Worm (Caenorhabditis elegans) whole organism, early embryonic: ENCODE results near the gene str-33.

Experiments
- B0310.2 ChIP-seq: sonication (generic microtip); optimal IDR thresholded peaks from 2 replicates; lab custom pipeline; 2016; ENCODE audit warnings: mild to moderate bottlenecking, missing genetic modification characterization, missing compliant biosample characterization
- F13C5.2 ChIP-seq: sonication (generic microtip); optimal IDR thresholded peaks from 2 replicates; lab custom pipeline; 2017; ENCODE audit warnings: mild to moderate bottlenecking, missing genetic modification characterization, inconsistent platforms, missing compliant biosample characterization
- aly-1 ChIP-seq: sonication (generic microtip); optimal IDR thresholded peaks from 2 replicates; lab custom pipeline; 2016; ENCODE audit warnings: missing genetic modification characterization, missing compliant biosample characterization
- ama-1 ChIP-seq: fragments of 150-350 bp; optimal IDR thresholded peaks from 2 replicates; lab custom pipeline; 2014
- ceh-13 ChIP-seq: fragments of 200-800 bp; sonication (Bioruptor generic); optimal IDR thresholded peaks from 2 replicates; lab custom pipeline; 2018; ENCODE audit warnings: mild to moderate bottlenecking, missing genetic modification characterization, missing compliant biosample characterization
- ceh-36 ChIP-seq: sonication (generic microtip); optimal IDR thresholded peaks from 2 replicates; lab custom pipeline; 2016; ENCODE audit warnings: missing genetic modification characterization, inconsistent platforms, missing compliant biosample characterization
- ets-7 ChIP-seq: sonication (generic microtip); optimal IDR thresholded peaks from 2 replicates; lab custom pipeline; 2016; ENCODE audit warnings: missing genotype, missing genetic modification characterization, missing compliant biosample characterization
- flt-1 ChIP-seq: fragments of 200-800 bp; sonication (Bioruptor generic); IDR thresholded peaks from 2 replicates; pipeline ENCODE4 v1.3.6; 2022; ENCODE audit warnings: missing genetic modification characterization, missing compliant biosample characterization
- hmbx-1 ChIP-seq: sonication (generic microtip); optimal IDR thresholded peaks from 2 replicates; lab custom pipeline; 2016; ENCODE audit warnings: mild to moderate bottlenecking, missing genetic modification characterization, missing compliant biosample characterization
- hmg-4 ChIP-seq: fragments of 200-800 bp; sonication (Bioruptor generic); optimal IDR thresholded peaks from 2 replicates; lab custom pipeline; 2018; ENCODE audit warnings: mild to moderate bottlenecking, missing genetic modification characterization, missing compliant biosample characterization
- hnd-1 ChIP-seq: sonication (generic microtip); optimal IDR thresholded peaks from 2 replicates; lab custom pipeline; 2016; ENCODE audit warnings: missing genetic modification characterization, missing compliant biosample characterization
- pes-1 ChIP-seq: fragments of 200-800 bp; sonication (Bioruptor generic); IDR thresholded peaks from 2 replicates; pipeline ENCODE4 v1.3.6; 2022; ENCODE audit warnings: missing genetic modification reagents, missing genetic modification characterization, missing compliant biosample characterization
- scrt-1 ChIP-seq: fragments of 200-800 bp; sonication (Bioruptor generic); IDR thresholded peaks from 2 replicates; pipeline ENCODE4 v1.3.6; 2022; ENCODE audit warnings: missing genetic modification characterization, missing compliant biosample characterization
- sea-1 ChIP-seq: fragments of 200-800 bp; sonication (Bioruptor generic); conservative IDR thresholded peaks from 2 replicates; pipeline ENCODE4 v1.3.6; 2022; ENCODE audit warnings: missing genetic modification characterization, missing compliant biosample characterization
- tbx-11 ChIP-seq: fragments of 200-800 bp; sonication (Bioruptor generic); IDR thresholded peaks from 2 replicates; pipeline ENCODE4 v1.3.6; 2022; ENCODE audit warnings: missing genetic modification characterization, missing compliant biosample characterization
- tbx-37 ChIP-seq: fragments of 200-800 bp; sonication (Bioruptor generic); conservative IDR thresholded peaks from 2 replicates; pipeline ENCODE4 v1.3.6; 2022; ENCODE audit warnings: missing genetic modification reagents, missing genetic modification characterization, missing compliant biosample characterization
- tra-4 ChIP-seq: sonication (generic microtip); optimal IDR thresholded peaks from 2 replicates; lab custom pipeline; 2017; ENCODE audit warnings: missing genetic modification characterization, missing compliant biosample characterization

Gene str-33

DNA sequence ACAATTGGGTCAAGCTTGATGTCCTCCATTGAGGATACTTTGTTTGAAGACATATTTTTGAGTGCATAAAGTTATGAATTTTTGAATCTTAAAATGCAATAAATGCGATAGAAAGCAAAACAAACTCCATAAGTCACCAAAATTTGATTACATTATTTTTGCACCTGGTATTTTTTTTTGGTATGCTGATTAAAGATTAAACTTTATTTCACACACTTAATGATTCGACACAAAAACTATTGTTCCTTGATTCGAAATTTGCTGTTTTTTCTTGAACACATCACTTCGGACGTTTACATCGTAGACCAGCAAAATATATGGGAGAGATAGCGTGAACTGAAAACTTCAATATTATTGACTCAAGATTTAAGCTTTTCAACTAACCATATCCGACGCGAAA lies 11.9 kb downstream of the str-33 start, which contains the start of gene srg-61:
TSS of gene srg-61 (minus strand) at position 101 of the 400 bp plus-strand sequence.
- no peak for TF ChIP-seq pes-1 (GFP tag; lab: Robert Waterston, UW)
- no peak for TF ChIP-seq flt-1 (GFP tag; lab: Robert Waterston, UW)
- no peak for TF ChIP-seq tbx-37 (GFP tag; lab: Robert Waterston, UW)
- TF ChIP-seq F13C5.2 (tag; lab: Kevin White, UChicago) = no peak
- TF ChIP-seq tra-4 (tag; lab: Kevin White, UChicago) = no peak
- no peak for TF ChIP-seq hmbx-1
- TF ChIP-seq scrt-1 (GFP tag; lab: Robert Waterston, UW) = no peak
- no peak for TF ChIP-seq aly-1
- no peak for TF ChIP-seq B0310.2 (tag; lab: Kevin White, UChicago)

DNA sequence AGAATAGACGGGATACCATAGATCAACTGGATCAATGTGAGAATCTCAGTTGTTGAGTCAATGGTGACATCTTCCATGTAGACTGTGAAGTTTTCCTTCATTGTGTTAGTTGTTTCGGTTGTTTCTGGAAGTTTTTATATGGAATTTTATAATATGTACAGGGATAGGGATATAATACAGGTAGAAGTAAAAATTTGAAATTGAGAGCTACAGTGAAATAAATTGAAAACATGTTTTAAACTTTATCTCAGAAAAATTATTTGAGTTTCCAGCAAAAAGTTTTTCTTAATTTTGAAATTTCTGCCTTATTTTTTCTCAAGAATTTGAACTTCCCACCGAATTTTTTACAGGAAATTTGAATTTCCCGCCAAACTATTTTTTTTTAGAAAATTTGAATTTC lies 14.0 kb downstream of the str-33 start, which contains the start of gene srg-62:
TSS of gene srg-62 (minus strand) at position 101 of the 400 bp plus-strand sequence.
- TF ChIP-seq scrt-1 (GFP tag; lab: Robert Waterston, UW) (no peak), ama-1 (no peak), tbx-11 (GFP tag; lab: Robert Waterston, UW) (no peak), tra-4 (tag; lab: Kevin White, UChicago) (no peak), hnd-1 (no peak), sea-1 (no peak), hmg-4 (GFP tag; lab: Kevin White, UChicago) (no peak), hmbx-1 (no peak), F13C5.2 (tag; lab: Kevin White, UChicago) (no peak), ets-7 (tag; lab: Kevin White, UChicago) (no peak), ceh-36 (tag; lab: Kevin White, UChicago) (no peak), B0310.2 (tag; lab: Kevin White, UChicago) (no peak), ceh-13 (GFP tag; lab: Kevin White, UChicago) (no peak), pes-1 (GFP tag; lab: Robert Waterston, UW) (no peak)

DNA sequence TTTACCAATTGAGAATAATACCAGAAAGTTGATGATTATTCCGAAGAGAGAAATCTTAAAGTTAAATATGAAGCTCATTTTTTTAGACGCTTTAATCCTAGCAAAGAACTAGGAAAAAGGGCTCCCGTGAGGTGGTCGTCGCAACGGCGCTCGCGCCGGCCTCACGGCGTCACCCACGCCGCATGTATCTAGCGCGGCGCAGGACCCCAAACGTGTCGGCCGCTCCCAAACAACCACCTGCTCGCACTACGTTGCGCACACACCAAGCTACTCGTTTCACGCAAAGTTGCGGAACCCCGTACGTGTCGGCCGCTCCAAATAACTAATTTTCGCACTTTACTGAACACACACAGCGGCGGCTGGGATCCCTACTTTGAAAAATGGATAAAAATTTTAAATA lies 18.1 kb downstream of the str-33 start:
- TF ChIP-seq tbx-11 (GFP tag; lab: Robert Waterston, UW) (no peak), F13C5.2 (tag; lab: Kevin White, UChicago) (no peak), ceh-36 (tag; lab: Kevin White, UChicago) (no peak), ceh-13 (GFP tag; lab: Kevin White, UChicago) (no peak), ama-1 (no peak), hnd-1 (no peak), tra-4 (tag; lab: Kevin White, UChicago) (no peak), ets-7 (tag; lab: Kevin White, UChicago) (no peak), B0310.2 (tag; lab: Kevin White, UChicago) (no peak), tbx-37 (GFP tag; lab: Robert Waterston, UW) (no peak), aly-1 (no peak), hmbx-1 (no peak), pes-1 (GFP tag; lab: Robert Waterston, UW) (no peak), sea-1 (no peak), scrt-1 (GFP tag; lab: Robert Waterston, UW) (no peak), hmg-4 (GFP tag; lab: Kevin White, UChicago) (no peak), flt-1 (GFP tag; lab: Robert Waterston, UW) (no peak)

DNA sequence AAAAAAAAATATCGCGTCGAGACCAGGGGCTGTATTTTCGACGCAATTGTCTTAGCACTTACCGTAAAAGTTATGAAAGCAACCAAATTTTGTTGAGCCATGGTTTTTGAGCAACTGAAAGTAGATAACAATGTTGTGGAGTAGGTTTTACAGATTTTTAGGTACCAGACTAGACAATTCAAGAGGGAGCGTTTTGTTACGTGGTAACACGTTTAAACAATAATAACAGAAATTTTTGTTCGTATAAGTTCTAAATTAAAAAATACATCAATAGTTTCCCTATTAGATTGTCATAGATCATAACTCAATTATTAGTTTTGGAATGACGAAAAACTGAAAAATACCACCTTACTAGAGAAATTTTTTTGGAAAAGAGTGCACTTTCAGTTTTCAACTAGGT lies 21.7 kb downstream of the str-33 start, which contains the start of gene srx-24:
TSS of gene srx-24 (minus strand) at position 101 of the 400 bp plus-strand sequence.
- TF ChIP-seq hmg-4 (GFP tag; lab: Kevin White, UChicago) = no peak
- no peak for TF ChIP-seq ceh-36 (tag; lab: Kevin White, UChicago)
- no peak for TF ChIP-seq scrt-1 (GFP tag; lab: Robert Waterston, UW)
- TF ChIP-seq ama-1 = no peak
- TF ChIP-seq ceh-13 (GFP tag; lab: Kevin White, UChicago) = no peak
- no peak for TF ChIP-seq flt-1 (GFP tag; lab: Robert Waterston, UW)
- TF ChIP-seq tbx-11 (GFP tag; lab: Robert Waterston, UW) = no peak
- no peak for TF ChIP-seq pes-1 (GFP tag; lab: Robert Waterston, UW)
- TF ChIP-seq B0310.2 (tag; lab: Kevin White, UChicago) = no peak
- TF ChIP-seq sea-1 = no peak
- no peak for TF ChIP-seq aly-1
- TF ChIP-seq hnd-1 = no peak
- TF ChIP-seq hmbx-1 = no peak
- TF ChIP-seq tra-4 (tag; lab: Kevin White, UChicago) = no peak
- no peak for TF ChIP-seq tbx-37 (GFP tag; lab: Robert Waterston, UW)
- TF ChIP-seq ets-7 (tag; lab: Kevin White, UChicago) = no peak
- TF ChIP-seq F13C5.2 (tag; lab: Kevin White, UChicago) = no peak

DNA sequence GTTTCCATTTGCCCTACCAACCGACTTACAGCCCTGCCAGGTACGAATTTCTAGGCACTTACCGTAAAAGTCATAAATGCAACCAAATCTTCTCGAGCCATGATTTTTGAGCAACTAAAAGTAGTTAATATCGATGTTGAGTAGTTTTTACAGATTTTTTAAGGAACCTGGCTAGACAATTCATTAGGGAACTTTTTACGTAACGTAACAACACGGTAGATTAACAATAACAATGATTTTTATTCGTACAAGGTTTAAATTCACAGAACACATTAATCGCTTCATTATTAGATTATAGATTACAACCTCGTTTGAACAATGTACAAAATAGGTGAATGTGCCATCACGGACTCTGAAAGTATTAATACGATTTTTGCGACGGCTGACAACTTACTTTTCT lies 24.7 kb downstream of the str-33 start, which contains the start of gene srx-26:
TSS of gene srx-26 (minus strand) at position 101 of the 400 bp plus-strand sequence.
- TF ChIP-seq tbx-11 (GFP tag; lab: Robert Waterston, UW) = no peak
- no peak for TF ChIP-seq ama-1
- no peak for TF ChIP-seq hmg-4 (GFP tag; lab: Kevin White, UChicago)
- no peak for TF ChIP-seq F13C5.2 (tag; lab: Kevin White, UChicago)
- TF ChIP-seq hmbx-1 = no peak
- no peak for TF ChIP-seq flt-1 (GFP tag; lab: Robert Waterston, UW)
- no peak for TF ChIP-seq sea-1
- TF ChIP-seq aly-1 = no peak
- no peak for TF ChIP-seq ets-7 (tag; lab: Kevin White, UChicago)
- TF ChIP-seq tra-4 (tag; lab: Kevin White, UChicago) = no peak
- no peak for TF ChIP-seq B0310.2 (tag; lab: Kevin White, UChicago)
- TF ChIP-seq tbx-37 (GFP tag; lab: Robert Waterston, UW) = no peak

DNA sequence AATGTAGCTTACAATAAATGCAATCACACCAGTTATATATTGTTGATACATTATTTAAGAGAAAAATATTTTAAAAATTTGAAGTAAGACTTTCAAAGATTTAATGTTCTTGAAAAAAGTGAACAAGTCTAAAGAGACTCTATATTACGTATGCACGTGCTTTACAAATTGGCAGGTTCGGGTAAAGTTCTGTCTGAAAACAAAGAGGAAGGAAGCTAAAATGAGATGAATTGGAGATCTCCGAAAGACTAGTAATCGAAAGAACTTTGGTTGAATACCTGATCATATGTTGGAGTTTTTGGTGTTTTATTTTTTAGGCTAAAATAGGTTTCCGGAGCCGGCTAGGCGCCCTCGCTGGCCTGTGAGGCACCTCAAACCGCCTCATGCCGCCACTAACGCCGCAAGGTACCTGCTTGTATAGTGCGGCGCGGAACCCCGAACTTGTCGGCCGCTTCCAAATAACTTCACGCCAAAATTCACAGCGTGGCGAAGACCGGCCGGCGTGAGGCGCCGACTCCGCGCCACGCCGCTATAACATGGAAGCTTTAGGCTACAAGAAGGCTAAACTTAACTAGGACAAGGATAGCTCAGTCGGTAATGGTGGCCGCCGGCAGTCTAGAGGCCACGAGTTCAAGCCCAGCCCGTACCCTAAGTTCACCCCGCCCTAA lies 29.0 kb downstream of the str-33 start, which contains the start of gene srx-28:
TSS of gene srx-28 (minus strand) at position 51 of the 668 bp plus-strand sequence.
- no peak for TF ChIP-seq tra-4 (tag; lab: Kevin White, UChicago)
- TF ChIP-seq scrt-1 (GFP tag; lab: Robert Waterston, UW) = no peak
- no peak for TF ChIP-seq tbx-11 (GFP tag; lab: Robert Waterston, UW)
- TF ChIP-seq ama-1 = no peak
- no peak for TF ChIP-seq hnd-1
- no peak for TF ChIP-seq pes-1 (GFP tag; lab: Robert Waterston, UW)
- TF ChIP-seq ceh-36 (tag; lab: Kevin White, UChicago) = no peak
- no peak for TF ChIP-seq hmg-4 (GFP tag; lab: Kevin White, UChicago)
- TF ChIP-seq B0310.2 (tag; lab: Kevin White, UChicago) = no peak
